Worm (Caenorhabditis elegans) whole organism, late embryonic: ENCODE results near the gene col-74.
"Not testable (repeated sequence)": the region's sequence is repeated elsewhere in the genome, so short reads cannot be mapped to it uniquely, and the experiment has no call there.

Source experiments
- C08G9.2 ChIP-seq: sonication (generic microtip); optimal IDR thresholded peaks from 2 replicates; lab custom pipeline; 2016; ENCODE audit warnings: mild to moderate bottlenecking, missing genetic modification characterization, moderate library complexity, missing compliant biosample characterization
- K02D7.2 ChIP-seq: sonication (generic microtip); optimal IDR thresholded peaks from 2 replicates; lab custom pipeline; 2017; ENCODE audit warnings: mild to moderate bottlenecking, missing genetic modification characterization, missing compliant biosample characterization
- K09A11.1 ChIP-seq: sonication (generic microtip); optimal IDR thresholded peaks from 2 replicates; lab custom pipeline; 2017; ENCODE audit warnings: antibody characterized with exemption, mild to moderate bottlenecking, missing genetic modification characterization, missing compliant biosample characterization; ENCODE audit not compliant: insufficient read depth
- Y22D7AL.16 ChIP-seq: sonication (generic microtip); optimal IDR thresholded peaks from 2 replicates; lab custom pipeline; 2016; ENCODE audit warnings: missing genetic modification characterization, missing compliant biosample characterization
- ahr-1 ChIP-seq: sonication (generic microtip); optimal IDR thresholded peaks from 2 replicates; lab custom pipeline; 2016; ENCODE audit warnings: missing genetic modification characterization, missing compliant biosample characterization
- ama-1 ChIP-seq: fragments of 150-350 bp; optimal IDR thresholded peaks from 2 replicates; lab custom pipeline; 2014
- ceh-18 ChIP-seq: sonication (generic microtip); optimal IDR thresholded peaks from 2 replicates; lab custom pipeline; 2016; ENCODE audit warnings: missing genetic modification characterization, missing compliant biosample characterization
- ceh-19 ChIP-seq: fragments of 200-800 bp; sonication (Bioruptor generic); optimal IDR thresholded peaks from 2 replicates; lab custom pipeline; 2018; ENCODE audit warnings: mild to moderate bottlenecking, missing genetic modification characterization, missing compliant biosample characterization
- ceh-2 ChIP-seq: sonication (generic microtip); optimal IDR thresholded peaks from 2 replicates; lab custom pipeline; 2016; ENCODE audit warnings: missing genotype, missing genetic modification characterization, missing compliant biosample characterization
- ceh-24 ChIP-seq: sonication (generic microtip); optimal IDR thresholded peaks from 2 replicates; lab custom pipeline; 2016; ENCODE audit warnings: mild to moderate bottlenecking, missing genetic modification characterization, missing compliant biosample characterization
- ceh-30 ChIP-seq: fragments of 150-350 bp; optimal IDR thresholded peaks from 2 replicates; lab custom pipeline; 2014; ENCODE audit warnings: missing biosample characterization, missing genetic modification characterization
- ceh-31 ChIP-seq: sonication (generic microtip); optimal IDR thresholded peaks from 2 replicates; lab custom pipeline; 2016; ENCODE audit warnings: missing genetic modification characterization, missing compliant biosample characterization
- ceh-48 ChIP-seq: sonication (generic microtip); optimal IDR thresholded peaks from 2 replicates; lab custom pipeline; 2016; ENCODE audit warnings: missing genetic modification characterization, inconsistent platforms, missing compliant biosample characterization
- ceh-6 ChIP-seq: fragments of 200-800 bp; sonication (Bioruptor generic); optimal IDR thresholded peaks from 2 replicates; lab custom pipeline; 2018; ENCODE audit warnings: mild to moderate bottlenecking, missing genetic modification characterization, missing compliant biosample characterization
- ceh-9 ChIP-seq: sonication (generic microtip); optimal IDR thresholded peaks from 2 replicates; lab custom pipeline; 2016; ENCODE audit warnings: mild to moderate bottlenecking, missing genetic modification characterization, inconsistent platforms, missing compliant biosample characterization
- che-1 ChIP-seq: sonication (generic microtip); optimal IDR thresholded peaks from 2 replicates; lab custom pipeline; 2016; ENCODE audit warnings: mild to moderate bottlenecking, missing genetic modification characterization, missing compliant biosample characterization
- dmd-4 ChIP-seq: sonication (generic microtip); optimal IDR thresholded peaks from 2 replicates; lab custom pipeline; 2016; ENCODE audit warnings: borderline replicate concordance, missing genetic modification characterization, missing compliant biosample characterization
- dve-1 ChIP-seq: sonication (generic microtip); optimal IDR thresholded peaks from 2 replicates; lab custom pipeline; 2017; ENCODE audit warnings: antibody characterized with exemption, mild to moderate bottlenecking, missing genetic modification characterization, missing compliant biosample characterization
- elt-2 ChIP-seq: sonication (generic microtip); optimal IDR thresholded peaks from 2 replicates; lab custom pipeline; 2016; ENCODE audit warnings: missing genetic modification reagents, missing genetic modification characterization, missing compliant biosample characterization
- elt-4 ChIP-seq: sonication (generic microtip); optimal IDR thresholded peaks from 2 replicates; lab custom pipeline; 2016; ENCODE audit warnings: missing genetic modification characterization, missing compliant biosample characterization
- fax-1 ChIP-seq: sonication (generic microtip); optimal IDR thresholded peaks from 2 replicates; lab custom pipeline; 2016; ENCODE audit warnings: missing genotype, missing genetic modification characterization, missing compliant biosample characterization
- gmeb-2 ChIP-seq: sonication (generic microtip); optimal IDR thresholded peaks from 2 replicates; lab custom pipeline; 2016; ENCODE audit warnings: missing genetic modification characterization, inconsistent platforms, missing compliant biosample characterization
- hlh-30 ChIP-seq: sonication (generic microtip); optimal IDR thresholded peaks from 2 replicates; lab custom pipeline; 2017; ENCODE audit warnings: antibody characterized with exemption, missing genetic modification characterization, missing compliant biosample characterization; ENCODE audit not compliant: insufficient read depth
- hlh-6 ChIP-seq: sonication (generic microtip); optimal IDR thresholded peaks from 2 replicates; lab custom pipeline; 2016; ENCODE audit warnings: missing genotype, missing genetic modification characterization, missing compliant biosample characterization
- hlh-8 ChIP-seq: sonication (generic microtip); optimal IDR thresholded peaks from 2 replicates; lab custom pipeline; 2016; ENCODE audit warnings: missing genotype, missing genetic modification characterization, missing compliant biosample characterization
- madf-2 ChIP-seq: sonication (generic microtip); optimal IDR thresholded peaks from 2 replicates; lab custom pipeline; 2017; ENCODE audit warnings: missing genetic modification characterization, missing compliant biosample characterization
- npax-4 ChIP-seq: sonication (generic microtip); optimal IDR thresholded peaks from 2 replicates; lab custom pipeline; 2016; ENCODE audit warnings: missing genetic modification characterization, missing compliant biosample characterization
- odd-2 ChIP-seq: sonication (generic microtip); optimal IDR thresholded peaks from 2 replicates; lab custom pipeline; 2017; ENCODE audit warnings: antibody characterized with exemption, mild to moderate bottlenecking, missing genetic modification characterization, missing compliant biosample characterization
- pag-3 ChIP-seq: sonication (generic microtip); optimal IDR thresholded peaks from 2 replicates; lab custom pipeline; 2016; ENCODE audit warnings: missing compliant biosample characterization, missing genetic modification characterization, borderline replicate concordance
- pros-1 ChIP-seq: fragments of 150-350 bp; optimal IDR thresholded peaks from 2 replicates; lab custom pipeline; 2014; ENCODE audit warnings: missing biosample characterization, missing genetic modification reagents, missing genetic modification characterization
- tbx-2 ChIP-seq: sonication (generic microtip); optimal IDR thresholded peaks from 2 replicates; lab custom pipeline; 2016; ENCODE audit warnings: missing genetic modification characterization, missing compliant biosample characterization
- ttx-3 ChIP-seq: sonication (generic microtip); optimal IDR thresholded peaks from 2 replicates; lab custom pipeline; 2016; ENCODE audit warnings: missing genetic modification reagents, missing genetic modification characterization, missing compliant biosample characterization
- unc-42 ChIP-seq: sonication (generic microtip); optimal IDR thresholded peaks from 2 replicates; lab custom pipeline; 2016; ENCODE audit warnings: missing genotype, missing genetic modification characterization, missing compliant biosample characterization
- unc-55 ChIP-seq: sonication (generic microtip); optimal IDR thresholded peaks from 2 replicates; lab custom pipeline; 2017; ENCODE audit warnings: missing biosample characterization, missing genetic modification reagents, missing genetic modification characterization
- zip-5 ChIP-seq: sonication (generic microtip); optimal IDR thresholded peaks from 2 replicates; lab custom pipeline; 2016; ENCODE audit warnings: missing genetic modification characterization, missing compliant biosample characterization
- ztf-16 ChIP-seq: sonication (generic microtip); optimal IDR thresholded peaks from 2 replicates; lab custom pipeline; 2017; ENCODE audit warnings: missing genetic modification characterization, missing compliant biosample characterization

col-74 gene

DNA sequence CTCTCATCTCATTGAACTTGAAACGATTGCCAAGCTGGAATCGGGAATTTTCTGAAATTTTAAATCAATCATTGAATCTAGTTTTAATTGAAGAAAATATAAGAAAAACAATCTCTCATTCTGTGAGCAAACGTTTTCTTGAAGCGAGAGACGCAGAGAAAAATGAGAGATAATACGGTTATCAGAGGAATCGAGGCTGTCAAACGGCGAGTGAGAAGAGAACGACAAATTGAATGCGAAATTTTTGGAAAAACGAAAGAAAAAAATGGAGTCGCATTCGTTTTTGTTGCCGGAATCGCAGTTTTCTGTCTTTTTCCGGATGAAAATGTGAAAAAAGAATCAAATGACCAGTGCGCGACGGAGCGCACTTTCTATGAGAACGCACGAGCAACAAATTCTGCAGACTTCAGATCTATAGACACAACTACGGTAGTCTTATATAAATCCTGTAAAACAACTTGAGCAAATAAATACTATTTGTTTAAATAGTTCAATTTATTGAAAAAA is 43.4 kb downstream of the col-74 start, which contains the start of gene tex-2:
TSS of gene tex-2 (minus strand) at position 51 of the 507 bp plus-strand sequence.
- TF ChIP-seq ceh-2 (tag; lab: Kevin White, UChicago), result peak; percentile 14
- TF ChIP-seq hlh-8 (tag; lab: Kevin White, UChicago), result no peak
- peak; percentile 39 for TF ChIP-seq ztf-16 (tag; lab: Kevin White, UChicago)
- TF ChIP-seq ceh-30 (tag; lab: Kevin White, UChicago), result no peak
- TF ChIP-seq Y22D7AL.16 (tag; lab: Kevin White, UChicago), result no peak
- TF ChIP-seq pros-1, result no peak
- TF ChIP-seq C08G9.2 (tag; lab: Kevin White, UChicago), result peak; percentile 31
- TF ChIP-seq ceh-24 (tag; lab: Kevin White, UChicago), result no peak
- TF ChIP-seq che-1, result no peak
- TF ChIP-seq gmeb-2, result no peak
- peak; percentile 47 for TF ChIP-seq zip-5
- TF ChIP-seq elt-4 (tag; lab: Kevin White, UChicago), result no peak
- peak; percentile 63 for TF ChIP-seq unc-42 (tag; lab: Kevin White, UChicago)
- peak; percentile 70 for TF ChIP-seq elt-2 (tag; lab: Kevin White, UChicago)
- TF ChIP-seq K02D7.2 (tag; lab: Kevin White, UChicago), result no peak
- no peak for TF ChIP-seq ceh-9
- no peak for TF ChIP-seq ttx-3 (tag; lab: Kevin White, UChicago)
- TF ChIP-seq hlh-6 (tag; lab: Kevin White, UChicago), result no peak
- TF ChIP-seq tbx-2 (tag; lab: Kevin White, UChicago), result peak; percentile 47
- peak; percentile 60 for TF ChIP-seq ceh-31 (tag; lab: Kevin White, UChicago)
- TF ChIP-seq K09A11.1, result no peak
- no peak for TF ChIP-seq dmd-4 (tag; lab: Kevin White, UChicago)
- TF ChIP-seq unc-55 (GFP tag; lab: Kevin White, UChicago), result no peak
- TF ChIP-seq pag-3 (tag; lab: Kevin White, UChicago), result no peak
- no peak for TF ChIP-seq ahr-1 (tag; lab: Kevin White, UChicago)

DNA sequence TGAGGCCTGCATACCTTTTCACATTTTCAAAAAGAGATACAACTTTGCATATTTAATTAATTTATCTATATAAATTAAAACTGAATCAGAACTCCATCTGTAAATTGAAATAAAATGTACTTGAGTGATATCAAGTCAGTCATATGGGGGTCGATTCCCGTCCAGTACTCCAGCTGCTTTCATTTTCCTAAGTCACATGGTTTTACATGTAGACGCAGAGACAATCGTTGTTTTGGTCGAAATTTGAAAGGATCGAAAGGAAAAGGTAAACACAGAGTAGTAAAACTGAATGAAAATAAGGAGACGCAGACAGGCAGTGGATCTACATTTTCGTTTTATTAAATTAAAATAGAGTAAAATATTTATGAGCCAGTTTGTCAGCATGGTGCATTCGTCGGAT is 44.0 kb downstream of the col-74 start:
- TF ChIP-seq npax-4 (tag; lab: Kevin White, UChicago) (no peak), ztf-16 (tag; lab: Kevin White, UChicago) (no peak), hlh-30 (tag; lab: Kevin White, UChicago) (peak; percentile 77), madf-2 (no peak)
- TF ChIP-seq, all 69 proteins: peak for 1

DNA sequence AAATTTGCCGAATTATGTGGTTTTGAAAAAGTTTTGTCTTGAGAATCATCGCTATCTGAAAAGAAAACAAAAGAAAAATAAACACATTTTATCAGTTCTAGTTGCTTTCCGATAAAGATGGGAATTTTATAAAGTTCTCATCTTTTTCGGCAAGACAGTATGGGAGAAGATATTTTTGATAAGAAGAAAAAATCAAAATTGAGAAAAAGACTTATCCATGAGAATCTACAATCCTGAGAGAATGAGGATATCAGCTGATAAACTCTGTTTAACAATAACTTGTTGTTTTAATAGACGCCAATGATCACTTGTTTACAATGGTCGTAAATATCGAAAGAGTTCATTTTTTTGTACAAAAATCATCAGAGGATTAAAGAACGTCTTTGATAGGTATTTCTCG is 45.9 kb downstream of the col-74 start, which contains the start of gene F55C12.6:
TSS of gene F55C12.6 (minus strand) at position 101 of the 400 bp plus-strand sequence.
- no peak for TF ChIP-seq fax-1
- TF ChIP-seq odd-2, result no peak
- no peak for TF ChIP-seq dmd-4 (tag; lab: Kevin White, UChicago)

DNA sequence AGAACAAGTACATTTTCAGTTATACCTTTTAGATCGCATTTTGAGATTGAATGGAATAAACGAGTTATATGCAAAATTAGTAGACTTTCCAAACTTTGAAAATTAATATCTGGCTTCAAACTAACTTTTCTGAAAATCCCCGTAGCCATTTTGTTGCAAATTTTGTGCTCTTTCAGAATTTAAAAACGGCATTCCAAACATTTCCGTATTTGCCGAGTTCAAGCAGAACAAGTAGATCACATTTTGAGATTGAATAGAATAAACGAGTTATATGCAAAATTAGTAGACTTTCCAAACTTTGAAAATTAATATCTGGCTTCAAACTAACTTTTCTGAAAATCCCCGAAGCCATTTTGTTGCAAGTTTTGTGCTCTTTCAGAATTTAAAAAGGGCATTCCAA is 46.3 kb downstream of the col-74 start, which contains the start of gene F55C12.2:
TSS of gene F55C12.2 (plus strand) at position 301 of the 400 bp plus-strand sequence.
- TF ChIP-seq hlh-8 (tag; lab: Kevin White, UChicago); hlh-30 (tag; lab: Kevin White, UChicago); ceh-19 (GFP tag; lab: Kevin White, UChicago): not testable (repeated sequence)

DNA sequence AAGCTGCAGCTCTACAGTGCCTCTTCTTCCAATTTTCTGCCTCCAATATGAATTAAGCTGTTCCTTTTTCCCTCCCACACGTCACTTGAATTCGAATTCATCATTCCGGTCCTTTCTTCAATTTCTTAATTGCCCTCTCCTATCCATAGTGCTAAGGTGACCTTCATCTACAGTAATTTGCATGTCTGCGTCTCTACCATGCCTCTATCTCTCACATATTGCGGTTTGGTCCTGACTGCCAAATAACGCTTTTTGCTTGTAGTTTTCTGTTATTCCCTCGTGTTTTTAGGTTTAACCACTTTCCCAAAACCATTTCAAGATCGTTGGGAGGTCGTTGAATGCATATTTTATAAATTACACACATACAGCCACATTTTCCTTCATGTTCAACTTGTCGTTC is 50.5 kb downstream of the col-74 start:
- TF ChIP-seq dve-1 (tag; lab: Kevin White, UChicago) (no peak), K02D7.2 (tag; lab: Kevin White, UChicago) (no peak), ceh-48 (no peak), ceh-2 (tag; lab: Kevin White, UChicago) (no peak), ceh-6 (GFP tag; lab: Kevin White, UChicago) (no peak), ceh-18 (no peak), ama-1 (lab: Kevin White, UChicago) (no peak)
